Worm (Caenorhabditis elegans): ENCODE results near the gene F01F1.2.

F01F1.2 gene

DNA sequence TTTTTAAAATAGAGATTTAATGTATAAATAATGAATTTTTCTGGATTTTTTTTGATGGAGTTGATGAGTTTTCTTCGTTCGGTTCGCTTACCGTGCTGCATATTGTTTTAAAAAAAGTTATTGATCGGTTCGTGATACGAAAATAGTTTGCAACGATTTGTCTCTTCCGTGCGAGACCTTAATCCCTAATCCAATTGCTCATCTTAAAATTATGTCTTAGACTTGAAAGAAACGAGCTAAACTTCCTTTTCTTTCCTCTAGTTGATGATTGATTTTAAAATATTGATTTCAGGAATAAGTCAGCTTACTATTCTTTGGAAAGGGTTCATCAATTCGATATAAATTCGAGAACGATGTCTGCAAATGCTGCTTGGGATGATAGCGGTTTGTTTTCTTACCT is 30.1 kb downstream of the F01F1.2 start, which contains the start of gene C28H8.3:
Gene C28H8.3, plus strand, starts transcription at position 293 of the 400 bp plus-strand sequence.
- TF ChIP-seq unc-62 (GFP tag; optimal IDR thresholded peaks at IDR 0.05) (no peak), pha-4 (tag; optimal IDR thresholded peaks at IDR 0.05) (no peak), unc-120 (tag; optimal IDR thresholded peaks at IDR 0.05; ENCODE audit: poor library complexity, severe bottlenecking) (no peak), nhr-2 (tag; optimal IDR thresholded peaks at IDR 0.05) (no peak), nhr-76 (tag; optimal IDR thresholded peaks at IDR 0.05) (no peak), mls-2 (tag; optimal IDR thresholded peaks at IDR 0.05) (no peak), snpc-4 (tag; optimal IDR thresholded peaks at IDR 0.05) (no peak), ceh-83 (GFP tag; optimal IDR thresholded peaks at IDR 0.05) (no peak), elt-3 (tag; optimal IDR thresholded peaks at IDR 0.05) (no peak), flh-1 (GFP tag; optimal IDR thresholded peaks at IDR 0.05) (no peak), tbx-8 (GFP tag; optimal IDR thresholded peaks at IDR 0.05) (no peak), lsy-2 (tag; optimal IDR thresholded peaks at IDR 0.05) (no peak), sem-2 (GFP tag; optimal IDR thresholded peaks at IDR 0.05) (no peak)

DNA sequence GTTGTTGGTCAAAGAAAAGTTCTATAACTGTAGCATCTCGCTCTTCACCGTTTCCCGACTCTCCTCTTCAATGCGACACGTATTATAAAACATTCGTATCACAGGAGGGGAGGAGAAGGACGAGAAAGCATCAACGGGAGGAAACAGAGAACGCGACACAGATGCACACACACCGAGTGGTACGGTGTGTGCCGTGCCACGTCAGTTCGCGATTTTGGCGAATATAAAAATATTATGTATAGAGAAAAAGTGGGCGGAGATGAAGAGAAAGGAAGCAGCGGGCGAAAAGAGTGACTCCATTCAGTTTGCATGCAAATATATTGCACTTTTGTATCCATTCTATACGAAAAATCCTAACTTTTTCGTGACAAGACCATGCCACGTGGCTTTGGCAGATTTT is 36.4 kb downstream of the F01F1.2 start:
- TF ChIP-seq sptf-1 (tag; optimal IDR thresholded peaks at IDR 0.05), result no peak
- no peak for TF ChIP-seq cnd-1 (tag; optimal IDR thresholded peaks at IDR 0.05)
- TF ChIP-seq lin-32 (GFP tag; optimal IDR thresholded peaks at IDR 0.05), result no peak
- TF ChIP-seq nhr-28 (tag; optimal IDR thresholded peaks at IDR 0.05), result no peak
- TF ChIP-seq sem-2 (GFP tag; optimal IDR thresholded peaks at IDR 0.05), result no peak
- TF ChIP-seq nhr-2 (tag; optimal IDR thresholded peaks at IDR 0.05), result no peak
- TF ChIP-seq ces-1 (GFP tag; optimal IDR thresholded peaks at IDR 0.05), result no peak
- TF ChIP-seq M03D4.4 (tag; optimal IDR thresholded peaks at IDR 0.05), result no peak
- TF ChIP-seq snpc-4 (tag; optimal IDR thresholded peaks at IDR 0.05), result no peak
- TF ChIP-seq mab-5 (tag; optimal IDR thresholded peaks at IDR 0.05), result no peak

DNA sequence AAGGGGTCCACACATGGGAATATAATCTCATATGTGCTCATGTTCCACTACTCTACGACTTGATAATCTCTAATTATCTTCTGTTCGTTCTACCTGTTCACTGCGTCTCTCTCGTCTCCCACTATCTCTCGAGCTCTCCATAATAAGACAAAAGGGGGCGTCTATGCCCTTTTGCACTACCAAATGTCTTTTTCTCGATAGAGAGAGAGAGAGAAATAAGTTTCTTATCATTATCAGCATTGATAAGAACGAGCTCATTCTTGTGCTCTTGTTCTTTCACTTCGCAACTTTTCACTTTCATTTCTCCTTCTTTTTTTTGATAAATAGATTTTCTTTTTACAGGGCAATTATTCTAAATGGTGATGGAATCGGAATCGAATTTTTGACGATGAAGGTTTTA is 37.6 kb downstream of the F01F1.2 start:
- TF ChIP-seq nhr-76 (tag; optimal IDR thresholded peaks at IDR 0.05) (no peak), ztf-11 (tag; optimal IDR thresholded peaks at IDR 0.05) (no peak), flh-1 (GFP tag; optimal IDR thresholded peaks at IDR 0.05) (no peak), unc-39 (tag; optimal IDR thresholded peaks at IDR 0.05) (no peak), lin-13 (tag; optimal IDR thresholded peaks at IDR 0.05) (no peak), cnd-1 (tag; optimal IDR thresholded peaks at IDR 0.05) (no peak), drap-1 (GFP tag; optimal IDR thresholded peaks at IDR 0.05) (no peak), sem-2 (GFP tag; optimal IDR thresholded peaks at IDR 0.05) (no peak), tbx-8 (GFP tag; optimal IDR thresholded peaks at IDR 0.05) (no peak), ceh-83 (GFP tag; optimal IDR thresholded peaks at IDR 0.05) (no peak), ceh-43 (GFP tag; optimal IDR thresholded peaks at IDR 0.05) (no peak), hlh-1 (tag; optimal IDR thresholded peaks at IDR 0.05) (no peak), lsy-2 (tag; optimal IDR thresholded peaks at IDR 0.05) (no peak)

DNA sequence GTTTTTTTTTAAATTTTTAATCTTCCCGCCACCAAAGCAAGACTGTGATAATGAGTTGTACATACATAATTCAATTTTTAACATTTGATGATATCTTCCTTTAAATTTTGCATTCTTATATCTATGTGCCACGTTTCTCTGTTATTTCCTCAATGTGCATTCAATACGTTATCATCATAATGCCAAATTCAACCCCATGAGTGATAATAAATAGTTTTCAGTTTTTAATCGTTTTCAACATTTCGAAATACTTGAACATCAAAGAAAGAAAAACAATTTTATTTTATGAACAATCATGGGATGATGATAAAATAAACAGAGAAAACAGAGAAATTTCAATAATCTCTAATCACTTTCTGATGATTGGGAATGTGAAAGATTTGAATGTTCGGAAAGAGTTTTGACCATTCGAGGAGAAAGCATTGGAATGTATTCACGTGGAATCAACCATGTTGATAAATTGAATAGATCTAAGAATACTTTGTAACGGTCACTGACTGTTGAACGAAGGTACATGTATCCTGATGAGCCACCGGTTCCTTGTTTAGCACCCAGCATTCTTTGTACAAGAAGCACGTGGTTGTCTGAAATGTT is 39.1 kb downstream of the F01F1.2 start:
- TF ChIP-seq snpc-4 (tag; optimal IDR thresholded peaks at IDR 0.05) (no peak), pha-4 (tag; optimal IDR thresholded peaks at IDR 0.05) (no peak), ceh-39 (tag; optimal IDR thresholded peaks at IDR 0.05) (no peak), blmp-1 (tag; optimal IDR thresholded peaks at IDR 0.05) (no peak), lin-13 (tag; optimal IDR thresholded peaks at IDR 0.05) (no peak), elt-1 (tag; optimal IDR thresholded peaks at IDR 0.05; ENCODE audit: borderline replicate concordance, insufficient read depth) (no peak), nhr-237 (tag; optimal IDR thresholded peaks at IDR 0.05) (no peak), hlh-1 (tag; optimal IDR thresholded peaks at IDR 0.05) (no peak), mep-1 (tag; optimal IDR thresholded peaks at IDR 0.05) (no peak), elt-3 (tag; optimal IDR thresholded peaks at IDR 0.05) (no peak), sem-2 (GFP tag; optimal IDR thresholded peaks at IDR 0.05) (no peak)

DNA sequence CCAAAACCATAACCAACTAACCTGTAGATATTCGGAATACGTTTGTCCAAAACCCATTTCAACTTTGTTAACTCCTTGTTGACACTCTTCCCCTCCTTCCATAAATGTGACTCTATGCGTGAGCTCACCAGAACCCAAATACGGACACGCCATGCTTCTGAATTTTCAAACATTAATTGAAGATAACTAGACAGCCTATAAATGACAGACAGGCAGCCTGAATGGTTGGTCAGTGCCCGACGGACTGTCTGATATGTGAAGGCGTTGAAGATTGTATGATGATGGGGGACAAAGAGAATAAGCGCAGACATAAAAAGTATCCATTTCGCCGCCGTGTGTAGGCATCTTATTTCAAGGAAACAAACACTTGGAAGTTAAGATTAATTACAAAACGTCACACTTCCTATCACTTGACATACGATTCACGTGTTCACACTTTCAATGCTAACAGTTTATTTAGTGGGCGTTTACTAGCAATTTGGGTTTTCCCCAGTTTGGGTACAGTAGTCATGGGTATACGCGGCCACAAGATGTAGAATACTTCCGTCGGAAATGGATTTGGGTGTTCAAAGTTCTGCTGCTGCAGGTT is 41.5 kb downstream of the F01F1.2 start, which contains the start of the genes tdo-2 and C28H8.2:
Gene tdo-2, minus strand, starts transcription at position 157 of the 589 bp plus-strand sequence.
Gene C28H8.2, plus strand, starts transcription at position 524 of the 589 bp plus-strand sequence.
- no peak for TF ChIP-seq nhr-237 (tag; optimal IDR thresholded peaks at IDR 0.05)
- TF ChIP-seq ces-1 (GFP tag; optimal IDR thresholded peaks at IDR 0.05), result no peak
- no peak for TF ChIP-seq mls-2 (tag; optimal IDR thresholded peaks at IDR 0.05)
- no peak for TF ChIP-seq unc-120 (tag; optimal IDR thresholded peaks at IDR 0.05; ENCODE audit: poor library complexity, severe bottlenecking)
- no peak for TF ChIP-seq tbx-8 (GFP tag; optimal IDR thresholded peaks at IDR 0.05)
- TF ChIP-seq bed-3 (GFP tag; optimal IDR thresholded peaks at IDR 0.05), result no peak
- TF ChIP-seq nhr-76 (tag; optimal IDR thresholded peaks at IDR 0.05), result no peak
- no peak for TF ChIP-seq snpc-4 (tag; optimal IDR thresholded peaks at IDR 0.05)
- no peak for TF ChIP-seq cnd-1 (tag; optimal IDR thresholded peaks at IDR 0.05)
- no peak for TF ChIP-seq unc-62 (GFP tag; optimal IDR thresholded peaks at IDR 0.05)
- TF ChIP-seq nhr-28 (tag; optimal IDR thresholded peaks at IDR 0.05), result no peak
- TF ChIP-seq sptf-1 (tag; optimal IDR thresholded peaks at IDR 0.05), result no peak
- no peak for TF ChIP-seq elt-1 (tag; optimal IDR thresholded peaks at IDR 0.05; ENCODE audit: borderline replicate concordance, insufficient read depth)
- no peak for TF ChIP-seq mep-1 (tag; optimal IDR thresholded peaks at IDR 0.05)
- no peak for TF ChIP-seq ztf-11 (tag; optimal IDR thresholded peaks at IDR 0.05)
- no peak for TF ChIP-seq blmp-1 (tag; optimal IDR thresholded peaks at IDR 0.05)
- TF ChIP-seq sem-2 (GFP tag; optimal IDR thresholded peaks at IDR 0.05), result no peak
- no peak for TF ChIP-seq lin-13 (tag; optimal IDR thresholded peaks at IDR 0.05)

Data from whole organism, mixed stage, embryonic.